Worm (Caenorhabditis elegans) whole organism, L4 larva: ENCODE results near the gene T05A7.11.

Source experiments
- F10B5.3 ChIP-seq: sonication (generic microtip); optimal IDR thresholded peaks from 2 replicates; lab custom pipeline; 2016; ENCODE audit warnings: mild to moderate bottlenecking, missing genetic modification characterization, missing compliant biosample characterization
- F49E8.2 ChIP-seq: sonication (generic microtip); optimal IDR thresholded peaks from 2 replicates; lab custom pipeline; 2016; ENCODE audit warnings: missing compliant biosample characterization, mild to moderate bottlenecking, missing genetic modification characterization, borderline replicate concordance
- ama-1 ChIP-seq: fragments of 150-350 bp; optimal IDR thresholded peaks from 2 replicates; lab custom pipeline; 2014; ENCODE audit warnings: inconsistent platforms, mixed read lengths
- ceh-82 ChIP-seq: sonication (generic microtip); optimal IDR thresholded peaks from 2 replicates; lab custom pipeline; 2017; ENCODE audit warnings: missing biosample characterization, missing genetic modification characterization
- egl-43 ChIP-seq: fragments of 200-800 bp; sonication (Bioruptor generic); IDR thresholded peaks from 2 replicates; pipeline ENCODE4 v1.3.6; 2022; ENCODE audit warnings: missing genetic modification reagents, missing genetic modification characterization, missing compliant biosample characterization
- fkh-10 ChIP-seq: fragments of 150-350 bp; optimal IDR thresholded peaks from 2 replicates; lab custom pipeline; 2014; ENCODE audit warnings: missing biosample characterization, missing genetic modification reagents, missing genetic modification characterization
- hif-1 ChIP-seq, 2 experiments: sonication (generic microtip); optimal IDR thresholded peaks; 2 replicates each; lab custom pipeline; 2016 to 2017; ENCODE audit warnings: missing compliant biosample characterization in 2 of 2, missing genetic modification characterization in 2 of 2, missing genetic modification reagents in 2 of 2, missing genotype in 2 of 2, mild to moderate bottlenecking in 1 of 2
- nhr-77 ChIP-seq: fragments of 150-350 bp; optimal IDR thresholded peaks from 2 replicates; lab custom pipeline; 2014; ENCODE audit warnings: missing biosample characterization, missing genetic modification characterization
- pqm-1 ChIP-seq: sonication (generic microtip); optimal IDR thresholded peaks from 2 replicates; lab custom pipeline; 2017; ENCODE audit warnings: missing biosample characterization, missing genetic modification characterization

ce11 chrII:4693129-4693528 lies 27.9 kb upstream of the T05A7.11 start, which contains the start of gene F10G7.5:
- no peak for TF ChIP-seq F10B5.3 (tag; lab: Kevin White, UChicago)
- TF ChIP-seq fkh-10 (GFP tag; lab: Kevin White, UChicago) = no peak
- TF ChIP-seq ceh-82 (tag; lab: Kevin White, UChicago) = no peak
- no peak for TF ChIP-seq hif-1 (tag; optimal IDR thresholded peaks at IDR 0.05; lab: Kevin White, UChicago)
- no peak for TF ChIP-seq F49E8.2 (tag; lab: Kevin White, UChicago)
- peak; percentile 34 for TF ChIP-seq pqm-1 (tag; lab: Kevin White, UChicago)
- TF ChIP-seq egl-43 = no peak
- no peak for TF ChIP-seq ama-1 (lab: Kevin White, UChicago)
- no peak for TF ChIP-seq nhr-77 (tag; lab: Kevin White, UChicago)
